Worm (Caenorhabditis elegans) whole organism, dauer: ENCODE results near the gene srx-63.

Experiments used
- unc-62 ChIP-seq: sonication (generic microtip); optimal IDR thresholded peaks from 2 replicates; lab custom pipeline; 2017; ENCODE audit warnings: missing biosample characterization, missing genetic modification reagents, missing genetic modification characterization

srx-63 gene

ce11 chrV:3931326-3931725, at the start of gene srx-63:
Gene srx-63, plus strand, starts transcription at chrV:3931626.
- TF ChIP-seq unc-62 (GFP tag; lab: Kevin White, UChicago), result no peak

ce11 chrV:3884550-3884949, 46.9 kb upstream of the srx-63 start:
- TF ChIP-seq unc-62 (GFP tag; lab: Kevin White, UChicago), result no peak

- TF ChIP-seq unc-62 (GFP tag; lab: Kevin White, UChicago), result no peak
Observed at ce11 chrV:3886104-3886503, 45.3 kb upstream of the srx-63 start, which contains the start of gene nhr-124. Gene nhr-124, minus strand, starts transcription at chrV:3886204.

ce11 chrV:3889113-3889512, 42.3 kb upstream of the srx-63 start, which contains the start of gene C17E7.13:
Gene C17E7.13, minus strand, starts transcription at chrV:3889288.
- TF ChIP-seq unc-62 (GFP tag; lab: Kevin White, UChicago), result no peak

ce11 chrV:3890761-3891160, 40.7 kb upstream of the srx-63 start, which contains the start of gene C17E7.9:
Gene C17E7.9, minus strand, starts transcription at chrV:3890861.
- no peak for TF ChIP-seq unc-62 (GFP tag; lab: Kevin White, UChicago)

ce11 chrV:3891919-3892318, 39.5 kb upstream of the srx-63 start, which contains the start of gene C17E7.12:
Gene C17E7.12, minus strand, starts transcription at chrV:3892019.
- no peak for TF ChIP-seq unc-62 (GFP tag; lab: Kevin White, UChicago)

- no peak for TF ChIP-seq unc-62 (GFP tag; lab: Kevin White, UChicago)
Observed at ce11 chrV:3892361-3892904, 39.0 kb upstream of the srx-63 start, which contains the start of gene C17E7.4. Gene C17E7.4, plus strand, starts transcription at chrV:3892854.

ce11 chrV:3894661-3895060, 36.8 kb upstream of the srx-63 start, which contains the start of gene sre-9:
Gene sre-9, plus strand, starts transcription at chrV:3894961.
- no peak for TF ChIP-seq unc-62 (GFP tag; lab: Kevin White, UChicago)

- no peak for TF ChIP-seq unc-62 (GFP tag; lab: Kevin White, UChicago)
Observed at ce11 chrV:3896018-3896417, 35.4 kb upstream of the srx-63 start.

ce11 chrV:3900102-3900501, 31.3 kb upstream of the srx-63 start, which contains the start of gene irld-22:
Gene irld-22, minus strand, starts transcription at chrV:3900202.
- no peak for TF ChIP-seq unc-62 (GFP tag; lab: Kevin White, UChicago)

- TF ChIP-seq unc-62 (GFP tag; lab: Kevin White, UChicago), result no peak
Observed at ce11 chrV:3902458-3903157, 28.8 kb upstream of the srx-63 start, which contains the start of the genes str-229 and srh-190. Gene str-229, minus strand, starts transcription at chrV:3902558. Gene srh-190, plus strand, starts transcription at chrV:3903107.

ce11 chrV:3903424-3903823, 28.0 kb upstream of the srx-63 start:
- no peak for TF ChIP-seq unc-62 (GFP tag; lab: Kevin White, UChicago)

ce11 chrV:3905841-3906240, 25.6 kb upstream of the srx-63 start, which contains the start of gene nhr-156:
Gene nhr-156, plus strand, starts transcription at chrV:3906106.
- TF ChIP-seq unc-62 (GFP tag; lab: Kevin White, UChicago), result no peak

ce11 chrV:3912472-3912871, 19.0 kb upstream of the srx-63 start, which contains the start of gene srx-68:
Gene srx-68, plus strand, starts transcription at chrV:3912772.
- no peak for TF ChIP-seq unc-62 (GFP tag; lab: Kevin White, UChicago)

- no peak for TF ChIP-seq unc-62 (GFP tag; lab: Kevin White, UChicago)
Observed at ce11 chrV:3913131-3913530, 18.3 kb upstream of the srx-63 start.

ce11 chrV:3916480-3916879, 14.9 kb upstream of the srx-63 start, which contains the start of gene srx-67:
Gene srx-67, plus strand, starts transcription at chrV:3916780.
- no peak for TF ChIP-seq unc-62 (GFP tag; lab: Kevin White, UChicago)
